Worm (Caenorhabditis elegans) whole organism, L3 larva: ENCODE data around the gene srh-62.

ENCODE experiments used
- R02D3.7 ChIP-seq: fragments of 150-350 bp; optimal IDR thresholded peaks from 2 replicates; lab custom pipeline; 2014; ENCODE audit warnings: missing biosample characterization, missing genetic modification characterization
- ZK546.5 ChIP-seq: sonication (generic microtip); optimal IDR thresholded peaks from 2 replicates; lab custom pipeline; 2017; ENCODE audit warnings: missing biosample characterization, missing genetic modification characterization
- aly-2 ChIP-seq: fragments of 150-350 bp; optimal IDR thresholded peaks from 2 replicates; lab custom pipeline; 2014; ENCODE audit warnings: missing biosample characterization, missing genetic modification characterization
- ama-1 ChIP-seq: fragments of 150-350 bp; optimal IDR thresholded peaks from 2 replicates; lab custom pipeline; 2018
- ceh-16 ChIP-seq: sonication (generic microtip); optimal IDR thresholded peaks from 2 replicates; lab custom pipeline; 2017; ENCODE audit warnings: missing biosample characterization, missing genetic modification characterization
- ceh-82 ChIP-seq: fragments of 150-350 bp; optimal IDR thresholded peaks from 2 replicates; lab custom pipeline; 2014; ENCODE audit warnings: missing biosample characterization, missing genetic modification characterization
- daf-12 ChIP-seq: fragments of 150-350 bp; optimal IDR thresholded peaks from 2 replicates; lab custom pipeline; 2014; ENCODE audit warnings: missing biosample characterization, missing genetic modification reagents, missing genetic modification characterization
- egl-27 ChIP-seq: sonication (generic microtip); optimal IDR thresholded peaks from 4 replicates; lab custom pipeline; 2017; ENCODE audit warnings: missing biosample characterization, missing genetic modification reagents, missing genetic modification characterization
- egl-5 ChIP-seq: fragments of 150-350 bp; optimal IDR thresholded peaks from 2 replicates; lab custom pipeline; 2017; ENCODE audit warnings: missing biosample characterization, missing genetic modification reagents, missing genetic modification characterization, inconsistent platforms
- elt-1 ChIP-seq: fragments of 150-350 bp; optimal IDR thresholded peaks from 2 replicates; lab custom pipeline; 2014; ENCODE audit warnings: missing biosample characterization, missing genetic modification characterization
- elt-2 ChIP-seq: sonication (generic microtip); optimal IDR thresholded peaks from 2 replicates; lab custom pipeline; 2016; ENCODE audit warnings: missing genetic modification reagents, mild to moderate bottlenecking, missing genetic modification characterization, missing compliant biosample characterization
- elt-3 ChIP-seq, 3 experiments: fragments of 150-350 bp in 1 of 3; sonication (generic microtip) in 2 of 3; optimal IDR thresholded peaks; 2 replicates in 2 of 3; 4 replicates in 1 of 3; lab custom pipeline; 2014 to 2017; ENCODE audit warnings: missing biosample characterization in 3 of 3, missing genetic modification characterization in 3 of 3
- eor-1 ChIP-seq, 2 experiments: fragments of 150-350 bp; optimal IDR thresholded peaks; 2 replicates each; lab custom pipeline; 2014 to 2018; ENCODE audit warnings: missing biosample characterization in 2 of 2, missing genetic modification characterization in 2 of 2
- fos-1 ChIP-seq: fragments of 150-350 bp; optimal IDR thresholded peaks from 2 replicates; lab custom pipeline; 2014; ENCODE audit warnings: missing biosample characterization, missing genetic modification characterization
- hmg-11 ChIP-seq: sonication (generic microtip); optimal IDR thresholded peaks from 2 replicates; lab custom pipeline; 2016; ENCODE audit warnings: missing genetic modification characterization, missing compliant biosample characterization
- jun-1 ChIP-seq: fragments of 150-350 bp; optimal IDR thresholded peaks from 2 replicates; lab custom pipeline; 2014; ENCODE audit warnings: missing biosample characterization, missing genetic modification reagents, missing genetic modification characterization
- lin-39 ChIP-seq: fragments of 150-350 bp; optimal IDR thresholded peaks from 2 replicates; lab custom pipeline; 2018; ENCODE audit warnings: missing biosample characterization, missing genetic modification reagents, missing genetic modification characterization
- lsy-12 ChIP-seq: sonication (generic microtip); optimal IDR thresholded peaks from 2 replicates; lab custom pipeline; 2016; ENCODE audit warnings: mild to moderate bottlenecking, missing genetic modification characterization, missing compliant biosample characterization
- mdl-1 ChIP-seq: fragments of 150-350 bp; optimal IDR thresholded peaks from 2 replicates; lab custom pipeline; 2014; ENCODE audit warnings: missing biosample characterization, missing genetic modification characterization
- mml-1 ChIP-seq: fragments of 150-350 bp; sonication (generic microtip); optimal IDR thresholded peaks from 3 replicates; lab custom pipeline; 2014; ENCODE audit warnings: missing biosample characterization, missing genetic modification characterization
- nfya-1 ChIP-seq: sonication (generic microtip); optimal IDR thresholded peaks from 2 replicates; lab custom pipeline; 2017; ENCODE audit warnings: missing genetic modification characterization, mild to moderate bottlenecking, missing compliant biosample characterization, antibody characterized with exemption, moderate library complexity; ENCODE audit not compliant: insufficient read depth
- nhr-11 ChIP-seq: fragments of 150-350 bp; optimal IDR thresholded peaks from 2 replicates; lab custom pipeline; 2014; ENCODE audit warnings: missing biosample characterization, missing genetic modification characterization
- nhr-12 ChIP-seq: fragments of 150-350 bp; optimal IDR thresholded peaks from 2 replicates; lab custom pipeline; 2014; ENCODE audit warnings: missing biosample characterization, missing genetic modification characterization
- nhr-23 ChIP-seq: fragments of 150-350 bp; optimal IDR thresholded peaks from 2 replicates; lab custom pipeline; 2014; ENCODE audit warnings: missing biosample characterization, missing genetic modification reagents, missing genetic modification characterization
- nhr-25 ChIP-seq: sonication (generic microtip); optimal IDR thresholded peaks from 2 replicates; lab custom pipeline; 2017; ENCODE audit warnings: missing biosample characterization, missing genetic modification characterization
- nhr-28 ChIP-seq: fragments of 150-350 bp; optimal IDR thresholded peaks from 2 replicates; lab custom pipeline; 2014; ENCODE audit warnings: missing biosample characterization, missing genetic modification characterization
- nhr-43 ChIP-seq: sonication (generic microtip); optimal IDR thresholded peaks from 2 replicates; lab custom pipeline; 2016; ENCODE audit warnings: mild to moderate bottlenecking, missing genetic modification characterization, missing compliant biosample characterization; ENCODE audit not compliant: poor library complexity, severe bottlenecking
- nhr-76 ChIP-seq: fragments of 150-350 bp; sonication (generic microtip); optimal IDR thresholded peaks from 5 replicates; lab custom pipeline; 2014; ENCODE audit warnings: missing biosample characterization, missing genetic modification characterization
- pha-4 ChIP-seq: fragments of 150-350 bp; optimal IDR thresholded peaks from 2 replicates; lab custom pipeline; 2014; ENCODE audit warnings: missing biosample characterization, missing genetic modification reagents, missing genetic modification characterization
- pqm-1 ChIP-seq: fragments of 150-350 bp; optimal IDR thresholded peaks from 2 replicates; lab custom pipeline; 2017; ENCODE audit warnings: missing biosample characterization, missing genetic modification characterization, inconsistent platforms
- sea-2 ChIP-seq: fragments of 150-350 bp; sonication (generic microtip); optimal IDR thresholded peaks from 4 replicates; lab custom pipeline; 2014; ENCODE audit warnings: missing biosample characterization, missing genetic modification reagents, missing genetic modification characterization
- skn-1 ChIP-seq: fragments of 150-350 bp; optimal IDR thresholded peaks from 2 replicates; lab custom pipeline; 2014; ENCODE audit warnings: missing biosample characterization, missing genetic modification characterization
- snpc-4 ChIP-seq: fragments of 150-350 bp; optimal IDR thresholded peaks from 2 replicates; lab custom pipeline; 2014; ENCODE audit warnings: missing biosample characterization, missing genetic modification characterization
- tbx-2 ChIP-seq: sonication (generic microtip); optimal IDR thresholded peaks from 2 replicates; lab custom pipeline; 2016; ENCODE audit warnings: mild to moderate bottlenecking, missing genetic modification characterization, missing compliant biosample characterization
- unc-39 ChIP-seq: sonication (generic microtip); optimal IDR thresholded peaks from 4 replicates; lab custom pipeline; 2017; ENCODE audit warnings: missing biosample characterization, missing genetic modification characterization
- unc-62 ChIP-seq: fragments of 150-350 bp; sonication (generic microtip); optimal IDR thresholded peaks from 4 replicates; lab custom pipeline; 2014; ENCODE audit warnings: missing biosample characterization, missing genetic modification reagents, missing genetic modification characterization
- ztf-11 ChIP-seq: fragments of 150-350 bp; optimal IDR thresholded peaks from 2 replicates; lab custom pipeline; 2014; ENCODE audit warnings: missing biosample characterization, missing genetic modification characterization

The srh-62 gene

ce11 chrV:433898-434297 lies 31.0 kb upstream of the srh-62 start, which contains the start of gene B0554.2:
Gene B0554.2, plus strand, starts transcription at chrV:434198.
- no peak for TF ChIP-seq sea-2 (GFP tag; lab: Kevin White, UChicago)
- TF ChIP-seq ceh-16: no peak
- TF ChIP-seq hmg-11 (tag; lab: Kevin White, UChicago): no peak
- no peak for TF ChIP-seq egl-5 (tag; lab: Kevin White, UChicago)
- TF ChIP-seq nhr-25: no peak
- no peak for TF ChIP-seq nhr-28 (tag; lab: Kevin White, UChicago)
- TF ChIP-seq egl-27 (tag; lab: Kevin White, UChicago): no peak
- TF ChIP-seq mml-1: no peak
- no peak for TF ChIP-seq unc-39 (tag; lab: Kevin White, UChicago)
- no peak for TF ChIP-seq R02D3.7 (tag; lab: Kevin White, UChicago)
- no peak for TF ChIP-seq nfya-1 (tag; lab: Kevin White, UChicago)

- TF ChIP-seq nhr-43: no peak
- no peak for TF ChIP-seq eor-1 (tag; optimal IDR thresholded peaks at IDR 0.05; lab: Kevin White, UChicago)
- TF ChIP-seq nhr-28 (tag; lab: Kevin White, UChicago): no peak
- TF ChIP-seq nhr-23 (tag; lab: Kevin White, UChicago): no peak
- TF ChIP-seq aly-2 (tag; lab: Kevin White, UChicago): no peak
- no peak for TF ChIP-seq lin-39
- TF ChIP-seq daf-12 (tag; lab: Kevin White, UChicago): no peak
- TF ChIP-seq ceh-82 (tag; lab: Kevin White, UChicago): no peak
- no peak for TF ChIP-seq sea-2 (GFP tag; lab: Kevin White, UChicago)
- TF ChIP-seq unc-62 (GFP tag; lab: Kevin White, UChicago): no peak
- no peak for TF ChIP-seq ama-1 (lab: Kevin White, UChicago)
- TF ChIP-seq mdl-1 (tag; lab: Kevin White, UChicago): no peak
- TF ChIP-seq snpc-4 (tag; lab: Kevin White, UChicago): no peak
- no peak for TF ChIP-seq unc-39 (tag; lab: Kevin White, UChicago)
- no peak for TF ChIP-seq nhr-76 (tag; lab: Kevin White, UChicago)
- no peak for TF ChIP-seq elt-1
- no peak for TF ChIP-seq nhr-11 (tag; lab: Kevin White, UChicago)
- TF ChIP-seq lsy-12: no peak
- TF ChIP-seq, all 47 proteins: peak for 0
These were observed 30.1 kb upstream of the srh-62 start for ce11 chrV:432991-433390.

- TF ChIP-seq hmg-11 (tag; lab: Kevin White, UChicago) (no peak), sea-2 (GFP tag; lab: Kevin White, UChicago) (no peak), jun-1 (no peak), pqm-1 (tag; lab: Kevin White, UChicago) (no peak), nhr-12 (tag; lab: Kevin White, UChicago) (no peak), skn-1 (tag; lab: Kevin White, UChicago) (no peak), egl-5 (tag; lab: Kevin White, UChicago) (no peak), daf-12 (tag; lab: Kevin White, UChicago) (no peak), nhr-11 (tag; lab: Kevin White, UChicago) (no peak)
- TF ChIP-seq, all 47 proteins: peak for 0
These were observed 25.9 kb upstream of the srh-62 start, which contains the start of gene B0554.4 for ce11 chrV:428844-429243. Gene B0554.4, plus strand, starts transcription at chrV:429144.

- no peak for TF ChIP-seq pqm-1 (tag; lab: Kevin White, UChicago)
- TF ChIP-seq elt-3 (tag; optimal IDR thresholded peaks at IDR 0.05; lab: Kevin White, UChicago): no peak
- TF ChIP-seq nhr-76 (tag; lab: Kevin White, UChicago): no peak
- no peak for TF ChIP-seq pha-4 (tag; lab: Kevin White, UChicago)
- no peak for TF ChIP-seq nhr-11 (tag; lab: Kevin White, UChicago)
- no peak for TF ChIP-seq eor-1 (tag; optimal IDR thresholded peaks at IDR 0.05; lab: Kevin White, UChicago)
- no peak for TF ChIP-seq ztf-11 (tag; lab: Kevin White, UChicago)
- TF ChIP-seq elt-2: no peak
- no peak for TF ChIP-seq mdl-1 (tag; lab: Kevin White, UChicago)
- no peak for TF ChIP-seq fos-1
- TF ChIP-seq R02D3.7 (tag; lab: Kevin White, UChicago): no peak
- no peak for TF ChIP-seq tbx-2 (tag; lab: Kevin White, UChicago)
- no peak for TF ChIP-seq ZK546.5 (tag; lab: Kevin White, UChicago)
- TF ChIP-seq, all 47 proteins: peak for 0
These were observed 21.2 kb upstream of the srh-62 start, which contains the start of gene B0554.5 for ce11 chrV:424140-424539. Gene B0554.5, plus strand, starts transcription at chrV:424440.
